Worm (Caenorhabditis elegans) whole organism, young adult: ENCODE data around the gene gon-14.

ENCODE experiments used
- C17E4.6 ChIP-seq: fragments of 200-800 bp; sonication (Bioruptor generic); IDR thresholded peaks from 2 replicates; pipeline ENCODE4 v1.3.6; 2022; ENCODE audit warnings: missing genetic modification reagents, missing genetic modification characterization, missing compliant biosample characterization
- F22D6.2 ChIP-seq: sonication (generic microtip); optimal IDR thresholded peaks from 2 replicates; lab custom pipeline; 2016; ENCODE audit warnings: mild to moderate bottlenecking, missing genetic modification characterization, missing compliant biosample characterization
- F23B12.7 ChIP-seq: sonication (generic microtip); optimal IDR thresholded peaks from 2 replicates; lab custom pipeline; 2017; ENCODE audit warnings: missing genetic modification characterization, mild to moderate bottlenecking, missing compliant biosample characterization, antibody characterized with exemption, moderate library complexity; ENCODE audit not compliant: insufficient read depth
- F33H1.4 ChIP-seq: fragments of 200-800 bp; sonication (Bioruptor generic); IDR thresholded peaks from 2 replicates; pipeline ENCODE4 v1.3.6; 2022; ENCODE audit warnings: missing genetic modification reagents, missing genetic modification characterization, missing compliant biosample characterization
- F57A8.1 ChIP-seq: fragments of 200-800 bp; sonication (Bioruptor generic); optimal IDR thresholded peaks from 2 replicates; lab custom pipeline; 2018; ENCODE audit warnings: mild to moderate bottlenecking, missing genetic modification characterization, moderate library complexity, missing compliant biosample characterization
- K11D2.4 ChIP-seq: fragments of 200-800 bp; sonication (Bioruptor generic); IDR thresholded peaks from 2 replicates; pipeline ENCODE4 v1.3.6; 2022; ENCODE audit warnings: missing genetic modification reagents, missing genetic modification characterization, missing compliant biosample characterization
- T26A5.8 ChIP-seq: sonication (generic microtip); optimal IDR thresholded peaks from 2 replicates; lab custom pipeline; 2016; ENCODE audit warnings: missing genetic modification characterization, missing compliant biosample characterization
- Y53F4B.3 ChIP-seq: fragments of 200-800 bp; sonication (Bioruptor generic); IDR thresholded peaks from 2 replicates; pipeline ENCODE4 v1.3.6; 2022; ENCODE audit warnings: missing genetic modification reagents, missing genetic modification characterization, missing compliant biosample characterization
- Y56A3A.18 ChIP-seq: fragments of 200-800 bp; sonication (Bioruptor generic); IDR thresholded peaks from 2 replicates; pipeline ENCODE4 v1.3.6; 2022; ENCODE audit warnings: missing genetic modification reagents, missing genetic modification characterization, missing compliant biosample characterization
- Y79H2A.3 ChIP-seq: fragments of 200-800 bp; sonication (Bioruptor generic); conservative IDR thresholded peaks from 2 replicates; pipeline ENCODE4 v1.3.6; 2022; ENCODE audit warnings: missing genetic modification reagents, missing genetic modification characterization, missing compliant biosample characterization
- Y95B8A.8 ChIP-seq: fragments of 200-800 bp; sonication (Bioruptor generic); IDR thresholded peaks from 2 replicates; pipeline ENCODE4 v1.3.6; 2022; ENCODE audit warnings: missing genetic modification reagents, missing genetic modification characterization, missing compliant biosample characterization
- atf-7 ChIP-seq: sonication (generic microtip); optimal IDR thresholded peaks from 2 replicates; lab custom pipeline; 2017; ENCODE audit warnings: mild to moderate bottlenecking, missing genetic modification characterization, missing compliant biosample characterization
- athp-1 ChIP-seq: sonication (generic microtip); optimal IDR thresholded peaks from 2 replicates; lab custom pipeline; 2017; ENCODE audit warnings: mild to moderate bottlenecking, missing genetic modification characterization, missing compliant biosample characterization
- bed-2 ChIP-seq: fragments of 200-800 bp; sonication (Bioruptor generic); IDR thresholded peaks from 2 replicates; pipeline ENCODE4 v1.3.6; 2022; ENCODE audit warnings: missing genetic modification reagents, missing genetic modification characterization, missing compliant biosample characterization
- ccch-3 ChIP-seq: fragments of 200-800 bp; sonication (Bioruptor generic); optimal IDR thresholded peaks from 2 replicates; lab custom pipeline; 2018; ENCODE audit warnings: mild to moderate bottlenecking, missing genetic modification characterization, missing compliant biosample characterization
- cebp-1 ChIP-seq, 2 experiments: fragments of 200-800 bp in 1 of 2; sonication (Bioruptor generic) in 1 of 2; sonication (generic microtip) in 1 of 2; IDR thresholded peaks in 1 of 2; optimal IDR thresholded peaks in 1 of 2; 2 replicates each; pipeline versions ENCODE4 v1.3.6 to Lab custom; 2017 to 2022; ENCODE audit warnings: missing compliant biosample characterization in 2 of 2, missing genetic modification characterization in 2 of 2, mild to moderate bottlenecking in 1 of 2, missing genetic modification reagents in 1 of 2, moderate library complexity in 1 of 2
- ceh-40 ChIP-seq: fragments of 200-800 bp; sonication (Bioruptor generic); IDR thresholded peaks from 2 replicates; pipeline ENCODE4 v1.3.6; 2022; ENCODE audit warnings: missing genetic modification characterization, missing compliant biosample characterization
- chd-7 ChIP-seq: sonication (generic microtip); optimal IDR thresholded peaks from 2 replicates; lab custom pipeline; 2016; ENCODE audit warnings: mild to moderate bottlenecking, missing genetic modification characterization, moderate library complexity, missing compliant biosample characterization
- die-1 ChIP-seq: sonication (generic microtip); optimal IDR thresholded peaks from 2 replicates; lab custom pipeline; 2016; ENCODE audit warnings: missing genotype, mild to moderate bottlenecking, missing genetic modification characterization, missing compliant biosample characterization
- dpff-1 ChIP-seq: sonication (generic microtip); optimal IDR thresholded peaks from 2 replicates; lab custom pipeline; 2017; ENCODE audit warnings: mild to moderate bottlenecking, missing genetic modification characterization, missing compliant biosample characterization
- efl-1 ChIP-seq: fragments of 150-350 bp; optimal IDR thresholded peaks from 2 replicates; lab custom pipeline; 2014; ENCODE audit warnings: missing biosample characterization, missing genetic modification reagents, missing genetic modification characterization
- egl-18 ChIP-seq: fragments of 200-800 bp; sonication (Bioruptor generic); IDR thresholded peaks from 2 replicates; pipeline ENCODE4 v1.3.6; 2022; ENCODE audit warnings: missing genetic modification reagents, missing genetic modification characterization, missing compliant biosample characterization
- egl-44 ChIP-seq: fragments of 200-800 bp; sonication (Bioruptor generic); IDR thresholded peaks from 2 replicates; pipeline ENCODE4 v1.3.6; 2022; ENCODE audit warnings: missing genetic modification reagents, missing genetic modification characterization, missing compliant biosample characterization
- ets-4 ChIP-seq: fragments of 200-800 bp; sonication (Bioruptor generic); optimal IDR thresholded peaks from 2 replicates; lab custom pipeline; 2018; ENCODE audit warnings: mild to moderate bottlenecking, missing genetic modification characterization, missing compliant biosample characterization
- fkh-3 ChIP-seq: sonication (generic microtip); optimal IDR thresholded peaks from 2 replicates; lab custom pipeline; 2016; ENCODE audit warnings: mild to moderate bottlenecking, missing genetic modification characterization, missing compliant biosample characterization
- gei-17 ChIP-seq: fragments of 200-800 bp; sonication (Bioruptor generic); optimal IDR thresholded peaks from 2 replicates; lab custom pipeline; 2018; ENCODE audit warnings: mild to moderate bottlenecking, missing genetic modification characterization, missing compliant biosample characterization
- hsf-1 ChIP-seq: fragments of 200-800 bp; sonication (Bioruptor generic); IDR thresholded peaks from 2 replicates; pipeline ENCODE4 v1.3.6; 2022; ENCODE audit warnings: missing genetic modification reagents, missing genetic modification characterization, missing compliant biosample characterization
- lag-1 ChIP-seq: fragments of 200-800 bp; sonication (Bioruptor generic); IDR thresholded peaks from 2 replicates; pipeline ENCODE4 v1.3.6; 2022; ENCODE audit warnings: missing genetic modification reagents, missing genetic modification characterization, missing compliant biosample characterization
- lin-26 ChIP-seq: fragments of 200-800 bp; sonication (Bioruptor generic); IDR thresholded peaks from 2 replicates; pipeline ENCODE4 v1.3.6; 2022; ENCODE audit warnings: missing genetic modification reagents, missing genetic modification characterization, missing compliant biosample characterization
- lin-54 ChIP-seq: fragments of 200-800 bp; sonication (Bioruptor generic); optimal IDR thresholded peaks from 2 replicates; lab custom pipeline; 2018; ENCODE audit warnings: mild to moderate bottlenecking, missing genetic modification characterization, missing compliant biosample characterization
- lsl-1 ChIP-seq: fragments of 200-800 bp; sonication (Bioruptor generic); optimal IDR thresholded peaks from 2 replicates; lab custom pipeline; 2018; ENCODE audit warnings: mild to moderate bottlenecking, missing genetic modification characterization, moderate library complexity, missing compliant biosample characterization
- madf-10 ChIP-seq: sonication (generic microtip); optimal IDR thresholded peaks from 2 replicates; lab custom pipeline; 2016; ENCODE audit warnings: mild to moderate bottlenecking, missing genetic modification characterization, missing compliant biosample characterization
- mcd-1 ChIP-seq: fragments of 200-800 bp; sonication (Bioruptor generic); IDR thresholded peaks from 2 replicates; pipeline ENCODE4 v1.3.6; 2022; ENCODE audit warnings: missing genetic modification reagents, missing genetic modification characterization, missing compliant biosample characterization
- mel-28 ChIP-seq: sonication (generic microtip); optimal IDR thresholded peaks from 2 replicates; lab custom pipeline; 2016; ENCODE audit warnings: borderline replicate concordance, mild to moderate bottlenecking, missing genetic modification characterization, missing compliant biosample characterization
- nfya-1 ChIP-seq: sonication (generic microtip); optimal IDR thresholded peaks from 2 replicates; lab custom pipeline; 2017; ENCODE audit warnings: antibody characterized with exemption, missing compliant biosample characterization, missing genetic modification characterization, borderline replicate concordance; ENCODE audit not compliant: insufficient read depth
- nhr-179 ChIP-seq: sonication (generic microtip); optimal IDR thresholded peaks from 2 replicates; lab custom pipeline; 2016; ENCODE audit warnings: mild to moderate bottlenecking, missing genetic modification characterization, missing compliant biosample characterization
- nhr-27 ChIP-seq: fragments of 200-800 bp; sonication (Bioruptor generic); optimal IDR thresholded peaks from 2 replicates; lab custom pipeline; 2018; ENCODE audit warnings: mild to moderate bottlenecking, missing genetic modification characterization, moderate library complexity, missing compliant biosample characterization
- nhr-90 ChIP-seq: sonication (generic microtip); optimal IDR thresholded peaks from 2 replicates; lab custom pipeline; 2016; ENCODE audit warnings: missing genotype, mild to moderate bottlenecking, missing genetic modification characterization, missing compliant biosample characterization
- repo-1 ChIP-seq: sonication (generic microtip); optimal IDR thresholded peaks from 2 replicates; lab custom pipeline; 2017; ENCODE audit warnings: mild to moderate bottlenecking, missing genetic modification characterization, missing compliant biosample characterization
- snpc-3.4 ChIP-seq: sonication (generic microtip); optimal IDR thresholded peaks from 2 replicates; lab custom pipeline; 2017; ENCODE audit warnings: missing genetic modification characterization, mild to moderate bottlenecking, missing compliant biosample characterization, antibody characterized with exemption, moderate library complexity, missing genotype, missing genetic modification reagents
- somi-1 ChIP-seq: fragments of 200-800 bp; sonication (Bioruptor generic); optimal IDR thresholded peaks from 2 replicates; lab custom pipeline; 2018; ENCODE audit warnings: mild to moderate bottlenecking, missing genetic modification characterization, missing compliant biosample characterization
- sptf-2 ChIP-seq: fragments of 200-800 bp; sonication (Bioruptor generic); optimal IDR thresholded peaks from 2 replicates; lab custom pipeline; 2018; ENCODE audit warnings: mild to moderate bottlenecking, missing genetic modification characterization, missing compliant biosample characterization
- tbp1 ChIP-seq: fragments of 200-800 bp; sonication (Bioruptor generic); optimal IDR thresholded peaks from 2 replicates; lab custom pipeline; 2018; ENCODE audit warnings: mild to moderate bottlenecking, missing genetic modification characterization, missing compliant biosample characterization
- unc-130 ChIP-seq: sonication (generic microtip); optimal IDR thresholded peaks from 2 replicates; lab custom pipeline; 2016; ENCODE audit warnings: missing genetic modification reagents, missing genetic modification characterization, missing compliant biosample characterization
- ztf-18 ChIP-seq: sonication (generic microtip); optimal IDR thresholded peaks from 2 replicates; lab custom pipeline; 2016; ENCODE audit warnings: missing genotype, mild to moderate bottlenecking, missing genetic modification characterization, missing compliant biosample characterization
- ztf-22 ChIP-seq: fragments of 200-800 bp; sonication (Bioruptor generic); optimal IDR thresholded peaks from 2 replicates; lab custom pipeline; 2018; ENCODE audit warnings: mild to moderate bottlenecking, missing genetic modification characterization, moderate library complexity, missing compliant biosample characterization
- ztf-28 ChIP-seq: fragments of 200-800 bp; sonication (Bioruptor generic); IDR thresholded peaks from 2 replicates; pipeline ENCODE4 v1.3.6; 2022; ENCODE audit warnings: missing genetic modification reagents, missing genetic modification characterization, missing compliant biosample characterization
- ztf-6 ChIP-seq: fragments of 200-800 bp; sonication (Bioruptor generic); IDR thresholded peaks from 2 replicates; pipeline ENCODE4 v1.3.6; 2022; ENCODE audit warnings: missing genetic modification reagents, missing genetic modification characterization, missing compliant biosample characterization

Gene gon-14

ce11 chrV:6593700-6594244 is 17.2 kb downstream of the gon-14 start, which contains the start of gene hcp-1 (continued):
- TF ChIP-seq athp-1 (tag; lab: Kevin White, UChicago) = no peak
- TF ChIP-seq F57A8.1 (GFP tag; lab: Kevin White, UChicago) = no peak
- 0 out of 2 replicates have a peak, but pooled peaks have one; percentile 28 for TF ChIP-seq Y56A3A.18 (GFP tag; lab: Robert Waterston, UW)
- TF ChIP-seq ztf-28 (GFP tag; lab: Robert Waterston, UW) = peak; percentile 89
- TF ChIP-seq F33H1.4 = peak; percentile 89
- no peak for TF ChIP-seq madf-10 (tag; lab: Kevin White, UChicago)
- TF ChIP-seq nfya-1 (tag; lab: Kevin White, UChicago) = no peak
- TF ChIP-seq mcd-1 = peak; percentile 95
- no peak for TF ChIP-seq atf-7 (tag; lab: Kevin White, UChicago)
- no peak for TF ChIP-seq K11D2.4 (GFP tag; lab: Robert Waterston, UW)
- TF ChIP-seq lag-1 (GFP tag; lab: Robert Waterston, UW) = no peak
- no peak for TF ChIP-seq T26A5.8 (tag; lab: Kevin White, UChicago)
- no peak for TF ChIP-seq dpff-1 (tag; lab: Kevin White, UChicago)
- TF ChIP-seq unc-130 (GFP tag; lab: Kevin White, UChicago) = peak; percentile 86
- TF ChIP-seq somi-1 (GFP tag; lab: Kevin White, UChicago) = no peak
- TF ChIP-seq ceh-40 (GFP tag; lab: Robert Waterston, UW) = no peak
- TF ChIP-seq fkh-3 (tag; lab: Kevin White, UChicago) = no peak
- no peak for TF ChIP-seq die-1
- TF ChIP-seq Y53F4B.3 = 0 out of 2 replicates have a peak, but pooled peaks have one; percentile 30
- TF ChIP-seq efl-1 (GFP tag; lab: Kevin White, UChicago) = peak; percentile 100
- no peak for TF ChIP-seq mel-28 (tag; lab: Kevin White, UChicago)
- no peak for TF ChIP-seq bed-2 (GFP tag; lab: Robert Waterston, UW)
- peak; percentile 95 for TF ChIP-seq snpc-3.4 (tag; lab: Kevin White, UChicago)
- no peak for TF ChIP-seq nhr-27 (tag; lab: Kevin White, UChicago)
- no peak for TF ChIP-seq F22D6.2 (tag; lab: Kevin White, UChicago)
- TF ChIP-seq lin-26 (GFP tag; lab: Robert Waterston, UW) = peak; percentile 27; the same call in 1 of the 2 replicates
- TF ChIP-seq egl-44 = no peak
- TF ChIP-seq hsf-1 (GFP tag; lab: Robert Waterston, UW) = peak; percentile 91
- TF ChIP-seq C17E4.6 (GFP tag; lab: Robert Waterston, UW) = peak; percentile 84; the same call in 1 of the 2 replicates
- peak; percentile 58 for TF ChIP-seq F23B12.7 (tag; lab: Kevin White, UChicago)
- peak; percentile 94 for TF ChIP-seq lsl-1
- no peak for TF ChIP-seq gei-17
- TF ChIP-seq ets-4 (GFP tag; lab: Kevin White, UChicago) = no peak
- TF ChIP-seq nhr-179 (tag; lab: Kevin White, UChicago) = no peak
- TF ChIP-seq egl-18 (GFP tag; lab: Robert Waterston, UW) = no peak
- TF ChIP-seq ztf-22 = no peak
- TF ChIP-seq ztf-18 (tag; lab: Kevin White, UChicago) = peak; percentile 11
- no peak for TF ChIP-seq repo-1 (tag; lab: Kevin White, UChicago)
- TF ChIP-seq Y79H2A.3 (GFP tag; lab: Robert Waterston, UW) = no peak
- TF ChIP-seq nhr-90 (tag; lab: Kevin White, UChicago) = no peak
- peak; percentile 93 for TF ChIP-seq Y95B8A.8
- TF ChIP-seq cebp-1 (GFP tag; IDR thresholded peaks at IDR 0.05; lab: Robert Waterston, UW) = no peak
- TF ChIP-seq cebp-1 (tag; optimal IDR thresholded peaks at IDR 0.05; lab: Kevin White, UChicago) = no peak
- TF ChIP-seq tbp1 (GFP tag; lab: Kevin White, UChicago) = no peak
- TF ChIP-seq ztf-6 (GFP tag; lab: Robert Waterston, UW) = no peak
- TF ChIP-seq ccch-3 (GFP tag; lab: Kevin White, UChicago) = no peak
- TF ChIP-seq sptf-2 (GFP tag; lab: Kevin White, UChicago) = no peak
- peak; percentile 96 for TF ChIP-seq lin-54 (GFP tag; lab: Kevin White, UChicago)
- TF ChIP-seq chd-7 (tag; lab: Kevin White, UChicago) = no peak
